Worm (Caenorhabditis elegans) whole organism, mixed stage, embryonic: ENCODE results near the gene sup-9.
"Not testable (repeated sequence)": the region's sequence is repeated elsewhere in the genome, so short reads cannot be mapped to it uniquely, and the experiment has no call there.

Experiments used
- M03D4.4 ChIP-seq: sonication (generic microtip); optimal IDR thresholded peaks from 2 replicates; lab custom pipeline; 2017; ENCODE audit warnings: mild to moderate bottlenecking, missing genetic modification characterization, missing compliant biosample characterization
- bed-3 ChIP-seq: fragments of 200-800 bp; sonication (Bioruptor generic); optimal IDR thresholded peaks from 3 replicates; lab custom pipeline; 2018; ENCODE audit warnings: mild to moderate bottlenecking, missing genetic modification characterization, moderate library complexity, missing compliant biosample characterization
- blmp-1 ChIP-seq: fragments of 150-350 bp; optimal IDR thresholded peaks from 2 replicates; lab custom pipeline; 2014; ENCODE audit warnings: missing biosample characterization, missing genetic modification characterization
- ceh-39 ChIP-seq: fragments of 150-350 bp; optimal IDR thresholded peaks from 2 replicates; lab custom pipeline; 2014; ENCODE audit warnings: missing biosample characterization, missing genetic modification characterization
- ceh-43 ChIP-seq: fragments of 200-800 bp; sonication (Bioruptor generic); optimal IDR thresholded peaks from 2 replicates; lab custom pipeline; 2018; ENCODE audit warnings: mild to moderate bottlenecking, missing genetic modification characterization, moderate library complexity, missing compliant biosample characterization
- ceh-83 ChIP-seq: fragments of 200-800 bp; sonication (Bioruptor generic); optimal IDR thresholded peaks from 2 replicates; lab custom pipeline; 2018; ENCODE audit warnings: mild to moderate bottlenecking, missing genetic modification characterization, missing compliant biosample characterization
- ces-1 ChIP-seq: fragments of 150-350 bp; optimal IDR thresholded peaks from 2 replicates; lab custom pipeline; 2014; ENCODE audit warnings: missing biosample characterization, missing genetic modification reagents, missing genetic modification characterization
- cnd-1 ChIP-seq: fragments of 200-800 bp; sonication (Bioruptor generic); optimal IDR thresholded peaks from 2 replicates; lab custom pipeline; 2018; ENCODE audit warnings: mild to moderate bottlenecking, missing genetic modification characterization, missing compliant biosample characterization
- elt-1 ChIP-seq: sonication (generic microtip); optimal IDR thresholded peaks from 2 replicates; lab custom pipeline; 2017; ENCODE audit warnings: missing genetic modification characterization, mild to moderate bottlenecking, missing compliant biosample characterization, antibody characterized with exemption, moderate library complexity, borderline replicate concordance; ENCODE audit not compliant: insufficient read depth
- ham-2 ChIP-seq: fragments of 200-800 bp; sonication (Bioruptor generic); optimal IDR thresholded peaks from 2 replicates; lab custom pipeline; 2018; ENCODE audit warnings: mild to moderate bottlenecking, missing genetic modification characterization, missing compliant biosample characterization
- hlh-1 ChIP-seq: fragments of 150-350 bp; optimal IDR thresholded peaks from 2 replicates; lab custom pipeline; 2014; ENCODE audit warnings: missing biosample characterization, missing genetic modification reagents, missing genetic modification characterization
- lin-13 ChIP-seq: fragments of 150-350 bp; optimal IDR thresholded peaks from 2 replicates; lab custom pipeline; 2014; ENCODE audit warnings: missing biosample characterization, missing genetic modification characterization
- lin-32 ChIP-seq: fragments of 200-800 bp; sonication (Bioruptor generic); optimal IDR thresholded peaks from 2 replicates; lab custom pipeline; 2018; ENCODE audit warnings: mild to moderate bottlenecking, missing genetic modification characterization, missing compliant biosample characterization
- mep-1 ChIP-seq: fragments of 150-350 bp; optimal IDR thresholded peaks from 2 replicates; lab custom pipeline; 2017; ENCODE audit warnings: missing biosample characterization, missing genetic modification reagents, missing genetic modification characterization, inconsistent platforms
- mls-2 ChIP-seq: sonication (generic microtip); optimal IDR thresholded peaks from 2 replicates; lab custom pipeline; 2016; ENCODE audit warnings: mild to moderate bottlenecking, missing genetic modification characterization, moderate library complexity, missing compliant biosample characterization
- nhr-12 ChIP-seq: fragments of 150-350 bp; optimal IDR thresholded peaks from 2 replicates; lab custom pipeline; 2014; ENCODE audit warnings: missing biosample characterization, missing genetic modification characterization
- nhr-237 ChIP-seq: fragments of 150-350 bp; optimal IDR thresholded peaks from 2 replicates; lab custom pipeline; 2014; ENCODE audit warnings: missing biosample characterization, missing genetic modification characterization
- nhr-28 ChIP-seq: fragments of 150-350 bp; optimal IDR thresholded peaks from 2 replicates; lab custom pipeline; 2014; ENCODE audit warnings: missing biosample characterization, missing genetic modification characterization
- nhr-76 ChIP-seq: sonication (generic microtip); optimal IDR thresholded peaks from 2 replicates; lab custom pipeline; 2017; ENCODE audit warnings: missing biosample characterization, missing genetic modification characterization
- pha-4 ChIP-seq: fragments of 150-350 bp; optimal IDR thresholded peaks from 2 replicates; lab custom pipeline; 2018; ENCODE audit warnings: missing biosample characterization, missing genetic modification reagents, missing genetic modification characterization
- sem-2 ChIP-seq: fragments of 200-800 bp; sonication (Bioruptor generic); optimal IDR thresholded peaks from 2 replicates; lab custom pipeline; 2018; ENCODE audit warnings: mild to moderate bottlenecking, missing genetic modification characterization, missing compliant biosample characterization
- snpc-4 ChIP-seq: fragments of 150-350 bp; optimal IDR thresholded peaks from 2 replicates; lab custom pipeline; 2014; ENCODE audit warnings: missing biosample characterization, missing genetic modification characterization
- sptf-1 ChIP-seq: sonication (generic microtip); optimal IDR thresholded peaks from 2 replicates; lab custom pipeline; 2017; ENCODE audit warnings: mild to moderate bottlenecking, missing genetic modification characterization, moderate library complexity, missing compliant biosample characterization
- tbx-8 ChIP-seq: fragments of 200-800 bp; sonication (Bioruptor generic); optimal IDR thresholded peaks from 2 replicates; lab custom pipeline; 2018; ENCODE audit warnings: mild to moderate bottlenecking, missing genetic modification characterization, moderate library complexity, missing compliant biosample characterization
- unc-120 ChIP-seq: sonication (generic microtip); optimal IDR thresholded peaks from 2 replicates; lab custom pipeline; 2017; ENCODE audit warnings: missing genetic modification characterization, missing compliant biosample characterization; ENCODE audit not compliant: poor library complexity, severe bottlenecking
- unc-39 ChIP-seq: fragments of 150-350 bp; optimal IDR thresholded peaks from 2 replicates; lab custom pipeline; 2014; ENCODE audit warnings: missing biosample characterization, missing genetic modification characterization
- unc-62 ChIP-seq: fragments of 150-350 bp; optimal IDR thresholded peaks from 2 replicates; lab custom pipeline; 2014; ENCODE audit warnings: missing biosample characterization, missing genetic modification reagents, missing genetic modification characterization
- ztf-11 ChIP-seq: fragments of 150-350 bp; optimal IDR thresholded peaks from 2 replicates; lab custom pipeline; 2014; ENCODE audit warnings: missing biosample characterization, missing genetic modification characterization

The sup-9 gene

DNA sequence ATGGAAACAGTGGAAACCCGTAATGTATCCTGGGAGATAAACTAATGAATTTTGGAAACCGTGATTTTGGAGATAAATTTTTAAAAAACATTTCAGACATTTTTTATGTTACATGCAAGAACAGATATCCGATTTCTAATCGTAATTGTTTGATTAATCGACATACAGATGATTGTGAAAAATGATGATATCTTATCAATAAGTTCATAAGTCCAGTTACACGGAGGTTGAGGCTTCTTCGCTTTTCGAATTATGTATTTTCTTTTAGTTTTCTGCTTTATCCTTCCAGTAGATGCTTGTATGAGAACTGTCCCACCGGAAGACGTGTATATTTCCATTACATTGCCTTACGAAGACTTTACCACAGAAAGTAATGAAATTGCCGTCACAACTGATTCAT lies 21.2 kb downstream of the sup-9 start, which contains the start of gene F22E5.22:
TSS of gene F22E5.22 (plus strand) at position 301 of the 400 bp plus-strand sequence.
- no peak for TF ChIP-seq lin-13 (tag; lab: Kevin White, UChicago)
- TF ChIP-seq cnd-1 (tag; lab: Kevin White, UChicago), result no peak
- no peak for TF ChIP-seq nhr-76
- TF ChIP-seq mls-2 (tag; lab: Kevin White, UChicago), result no peak
- no peak for TF ChIP-seq tbx-8 (GFP tag; lab: Kevin White, UChicago)

DNA sequence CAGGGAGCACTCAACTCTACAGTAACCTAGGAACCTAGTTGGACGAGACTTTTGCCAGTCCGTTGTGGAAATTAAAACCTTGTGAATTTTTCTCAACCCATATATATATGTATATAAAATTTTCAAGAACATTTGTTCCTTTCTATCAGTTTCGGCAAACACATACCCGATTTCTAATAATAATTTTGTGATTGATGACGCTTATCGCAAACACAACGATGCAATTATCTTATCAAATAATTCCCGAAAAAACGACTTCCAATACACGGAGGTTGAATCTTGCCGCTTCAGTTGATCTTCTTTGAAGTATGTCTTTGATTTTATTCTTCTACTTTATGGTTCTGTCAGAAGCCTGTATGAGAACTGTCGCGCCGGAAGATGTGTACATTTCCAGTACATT lies 21.7 kb downstream of the sup-9 start, which contains the start of gene F22E5.2:
TSS of gene F22E5.2 (plus strand) at position 301 of the 400 bp plus-strand sequence.
- TF ChIP-seq hlh-1, nhr-237, mep-1 (tag; lab: Kevin White, UChicago): not testable (repeated sequence)

DNA sequence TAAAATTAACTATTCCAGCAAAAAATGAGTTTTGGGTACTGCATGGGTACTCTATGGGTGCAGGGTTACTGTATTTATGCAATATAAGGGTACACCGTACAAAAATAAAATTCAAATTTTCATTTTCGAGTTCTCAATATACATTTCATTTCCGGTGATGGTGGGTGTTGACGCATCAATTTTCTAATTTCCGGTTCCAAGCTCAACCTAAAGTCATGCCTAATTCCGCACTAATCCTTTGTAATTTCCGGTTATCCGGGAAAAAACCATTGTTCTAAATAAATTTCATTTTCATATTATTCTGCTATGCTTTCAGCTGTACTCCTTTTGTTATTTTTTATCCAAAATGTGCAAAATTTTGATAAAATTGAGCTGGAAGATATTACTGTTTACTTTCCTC lies 27.5 kb downstream of the sup-9 start, which contains the start of gene gcy-21:
TSS of gene gcy-21 (plus strand) at position 301 of the 400 bp plus-strand sequence.
- TF ChIP-seq lin-13 (tag; lab: Kevin White, UChicago), result no peak
- TF ChIP-seq nhr-12 (tag; lab: Kevin White, UChicago), result no peak
- TF ChIP-seq elt-1 (tag; lab: Kevin White, UChicago), result no peak
- no peak for TF ChIP-seq sem-2
- TF ChIP-seq ztf-11, result no peak
- TF ChIP-seq bed-3, result no peak
- no peak for TF ChIP-seq hlh-1 (tag; lab: Kevin White, UChicago)

DNA sequence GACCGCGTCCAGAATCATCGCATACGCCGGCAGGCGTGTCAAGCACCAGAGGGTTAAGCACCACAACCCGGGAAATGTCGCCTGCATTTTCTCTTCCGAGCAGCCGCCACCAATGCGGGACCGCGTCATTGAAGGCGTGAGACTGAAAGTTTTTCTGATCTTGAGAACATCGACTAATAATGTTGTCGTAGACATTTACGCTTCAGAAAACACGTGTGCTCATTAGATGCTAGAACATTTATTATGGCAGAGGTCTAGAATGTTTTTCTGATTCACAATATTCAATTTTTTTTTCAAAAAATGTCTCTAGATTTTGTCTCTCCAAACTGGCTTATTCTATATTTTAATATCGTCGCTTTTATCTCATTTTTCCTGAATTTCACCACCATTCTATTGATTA lies 30.2 kb downstream of the sup-9 start, which contains the start of gene sri-47:
TSS of gene sri-47 (plus strand) at position 301 of the 400 bp plus-strand sequence.
- TF ChIP-seq hlh-1 (tag; lab: Kevin White, UChicago), result no peak
- TF ChIP-seq ceh-39 (tag; lab: Kevin White, UChicago), result no peak
- TF ChIP-seq nhr-12 (tag; lab: Kevin White, UChicago), result no peak
- TF ChIP-seq sem-2, result no peak
- no peak for TF ChIP-seq nhr-28
- no peak for TF ChIP-seq unc-62 (GFP tag; lab: Kevin White, UChicago)
- TF ChIP-seq unc-120 (tag; lab: Kevin White, UChicago), result no peak
- TF ChIP-seq lin-32 (GFP tag; lab: Kevin White, UChicago), result no peak
- no peak for TF ChIP-seq nhr-76
- no peak for TF ChIP-seq ces-1 (GFP tag; lab: Kevin White, UChicago)
- TF ChIP-seq M03D4.4 (tag; lab: Kevin White, UChicago), result no peak
- TF ChIP-seq snpc-4, result no peak
- no peak for TF ChIP-seq mls-2 (tag; lab: Kevin White, UChicago)
- TF ChIP-seq tbx-8 (GFP tag; lab: Kevin White, UChicago), result no peak
- no peak for TF ChIP-seq blmp-1 (tag; lab: Kevin White, UChicago)
- TF ChIP-seq, all 35 proteins: peak for 0

DNA sequence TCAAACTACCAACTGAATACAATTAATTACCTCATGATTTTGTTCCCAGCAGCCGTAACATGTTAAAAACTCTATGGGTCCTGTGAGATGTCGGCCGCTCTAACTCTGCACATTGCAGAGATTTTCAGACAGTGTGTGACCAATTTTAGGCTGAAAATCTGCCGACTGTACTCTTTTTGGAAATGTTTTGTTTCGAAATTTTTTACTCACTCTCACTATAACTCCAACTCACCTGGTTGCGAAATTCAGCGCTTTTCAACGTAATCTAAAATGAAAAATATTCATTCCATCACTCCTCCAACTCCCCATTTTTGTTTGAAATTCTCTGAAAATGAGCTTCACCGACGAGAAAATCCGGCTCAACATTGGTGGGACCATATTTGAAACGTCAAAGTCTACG lies 37.3 kb downstream of the sup-9 start, which contains the start of the genes F22E5.13 and F22E5.6:
TSS of gene F22E5.13 (minus strand) at position 101 of the 400 bp plus-strand sequence.
TSS of gene F22E5.6 (plus strand) at position 297 of the 400 bp plus-strand sequence.
- TF ChIP-seq ceh-39 (tag; lab: Kevin White, UChicago), result no peak
- TF ChIP-seq lin-13 (tag; lab: Kevin White, UChicago), result no peak
- TF ChIP-seq ham-2 (GFP tag; lab: Kevin White, UChicago), result no peak
- TF ChIP-seq, all 35 proteins: peak for 0

DNA sequence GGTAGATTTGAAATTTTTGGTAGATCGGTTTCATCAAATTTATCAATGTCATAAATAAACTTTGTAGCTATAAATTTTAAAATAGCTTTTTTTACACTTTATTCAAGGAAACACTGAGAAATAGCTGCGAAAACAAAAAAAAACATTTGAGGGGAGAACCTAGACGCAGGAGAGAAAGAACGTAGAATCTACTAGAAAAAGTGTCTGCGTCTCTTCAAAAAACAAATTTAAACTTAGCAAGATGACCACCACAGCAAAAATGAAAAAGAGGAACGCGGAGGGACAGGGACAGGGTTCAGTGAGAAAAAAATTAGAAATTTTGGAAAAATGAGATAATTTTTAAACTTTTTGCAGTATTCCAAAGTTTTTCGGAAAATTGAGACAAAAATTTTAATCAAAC lies 37.8 kb downstream of the sup-9 start:
- TF ChIP-seq unc-39 (tag; lab: Kevin White, UChicago) (no peak), bed-3 (no peak)

DNA sequence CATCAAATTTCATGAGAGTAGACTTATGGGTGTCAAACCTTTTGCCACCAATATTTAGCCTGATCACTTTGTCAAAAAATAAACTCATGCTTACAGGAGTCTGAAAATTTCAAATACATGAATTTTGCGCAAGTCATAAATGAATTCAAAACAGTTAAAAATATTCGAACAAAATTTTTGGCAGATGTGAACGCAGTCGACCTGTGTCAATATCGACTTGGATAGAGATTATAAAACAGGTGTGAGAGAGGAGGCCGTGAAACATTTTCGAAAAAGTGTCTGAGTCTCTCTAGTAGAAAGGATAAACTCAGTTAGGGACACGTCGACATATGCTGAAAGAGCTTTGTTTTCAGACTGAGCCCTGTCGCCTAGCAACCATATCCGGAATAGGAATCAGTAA lies 40.1 kb downstream of the sup-9 start, which contains the start of gene F22E5.12:
TSS of gene F22E5.12 (minus strand) at position 101 of the 400 bp plus-strand sequence.
- not testable (repeated sequence) for TF ChIP-seq lin-13 (tag; lab: Kevin White, UChicago); snpc-4; nhr-12 (tag; lab: Kevin White, UChicago)

DNA sequence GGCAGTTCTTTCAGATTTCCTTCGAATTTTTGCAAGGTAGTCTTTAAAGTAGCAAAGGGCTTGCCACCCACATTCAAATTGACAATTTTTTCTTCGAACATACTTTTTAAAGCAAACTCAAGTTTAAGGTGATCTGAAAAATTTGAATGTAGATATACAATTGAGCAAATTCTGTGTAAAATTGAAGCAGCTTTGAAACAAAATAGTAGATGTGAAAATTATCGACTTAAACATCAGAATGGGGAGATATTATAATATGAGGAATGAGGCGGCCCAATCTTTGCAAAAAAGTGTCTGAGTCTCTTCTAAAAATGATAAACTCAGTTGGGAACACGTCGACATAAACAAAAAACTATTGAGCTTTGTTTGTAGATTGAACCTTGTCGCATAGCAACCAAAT lies 42.3 kb downstream of the sup-9 start, which contains the start of gene F22E5.11:
TSS of gene F22E5.11 (minus strand) at position 101 of the 400 bp plus-strand sequence.
- TF ChIP-seq unc-39 (tag; lab: Kevin White, UChicago) (no peak), mls-2 (tag; lab: Kevin White, UChicago) (no peak), unc-62 (GFP tag; lab: Kevin White, UChicago) (no peak), nhr-12 (tag; lab: Kevin White, UChicago) (no peak), elt-1 (tag; lab: Kevin White, UChicago) (no peak), ces-1 (GFP tag; lab: Kevin White, UChicago) (no peak), cnd-1 (tag; lab: Kevin White, UChicago) (no peak), M03D4.4 (tag; lab: Kevin White, UChicago) (no peak), sem-2 (no peak), ztf-11 (no peak), ceh-43 (GFP tag; lab: Kevin White, UChicago) (no peak), sptf-1 (tag; lab: Kevin White, UChicago) (no peak), nhr-76 (no peak), pha-4 (tag; lab: Kevin White, UChicago) (no peak), ceh-83 (no peak), ceh-39 (tag; lab: Kevin White, UChicago) (no peak), tbx-8 (GFP tag; lab: Kevin White, UChicago) (no peak)
